Fruit fly (Drosophila melanogaster): ENCODE measurements around the gene CG9147.
A peak's percentile ranks its signal among the peaks of the same experiment; 100 is the strongest.

Gene CG9147

DNA sequence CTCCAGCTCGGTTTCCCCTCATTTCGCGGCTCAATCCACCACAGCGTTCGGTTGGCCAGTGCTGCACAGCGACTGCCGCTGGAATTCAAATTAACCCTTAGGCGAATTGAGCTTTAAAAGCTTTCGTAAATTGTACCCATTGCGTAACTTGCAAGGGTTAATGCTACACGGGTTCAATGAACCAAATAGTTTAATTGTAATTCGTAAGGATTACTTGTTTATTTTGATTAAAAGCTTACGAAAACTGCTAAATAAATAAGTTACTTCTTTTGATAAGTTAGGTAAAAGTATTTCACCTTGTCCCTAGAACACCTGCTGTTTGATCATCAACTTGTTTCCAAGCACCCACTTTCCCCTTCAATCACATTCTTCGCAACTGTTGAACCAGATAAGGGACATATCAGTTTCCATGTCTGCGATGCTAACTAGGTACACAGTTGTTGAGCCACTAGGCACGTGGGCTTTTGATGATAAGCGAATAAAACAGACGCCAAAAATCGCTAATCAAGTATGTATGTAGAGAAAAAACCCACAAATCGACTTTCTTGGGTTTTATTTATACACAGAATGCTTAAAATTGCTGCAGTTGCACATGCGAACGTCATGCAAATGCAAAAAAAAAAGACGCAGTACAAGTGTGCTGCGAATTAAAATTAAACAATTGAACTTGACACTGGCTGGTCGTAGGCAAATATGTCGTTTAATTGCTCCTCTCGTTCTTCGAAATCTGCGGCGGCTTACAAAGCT, 19.7 kb upstream of the CG9147 start, which contains the start of gene Pfas (continued):
- peak; percentile 96 for TF ChIP-seq Med (GFP tag)
- TF ChIP-seq CG9727 (GFP tag; optimal IDR thresholded peaks at IDR 0.05) = peak; percentile 62
- no peak for TF ChIP-seq dmrt11E (tag; optimal IDR thresholded peaks at IDR 0.05)
- TF ChIP-seq CG18619 (GFP tag; optimal IDR thresholded peaks at IDR 0.05) = peak; percentile 38
- TF ChIP-seq tgo (GFP tag; IDR thresholded peaks at IDR 0.05) = no peak; the same call in 2 of the 3 replicates
- TF ChIP-seq CG1647 (GFP tag; optimal IDR thresholded peaks at IDR 0.05) = peak; percentile 61
- TF ChIP-seq CoRest (tag; optimal IDR thresholded peaks at IDR 0.05) = peak; percentile 59
- no peak for TF ChIP-seq disco-r (GFP tag; optimal IDR thresholded peaks at IDR 0.05)
- no peak for TF ChIP-seq CG15696 (tag; optimal IDR thresholded peaks at IDR 0.05)
- TF ChIP-seq NFAT (GFP tag; IDR thresholded peaks at IDR 0.05) = peak; percentile 54; the same call in 1 of the 2 replicates
- TF ChIP-seq Doc3 (GFP tag; IDR thresholded peaks at IDR 0.05; ENCODE audit: partially characterized antibody) = no peak
- no peak for TF ChIP-seq trem (tag; optimal IDR thresholded peaks at IDR 0.05)
- TF ChIP-seq mam (GFP tag; optimal IDR thresholded peaks at IDR 0.05) = peak; percentile 67
- TF ChIP-seq tin (GFP tag; optimal IDR thresholded peaks at IDR 0.05) = peak; percentile 5
- peak; percentile 39 for TF ChIP-seq dm (GFP tag; optimal IDR thresholded peaks at IDR 0.05)
- peak; percentile 33; the same call in 1 of the 2 replicates for TF ChIP-seq Bgb (GFP tag; IDR thresholded peaks at IDR 0.05; ENCODE audit: partially characterized antibody)
- peak; percentile 62 for TF ChIP-seq Blimp-1 (GFP tag; optimal IDR thresholded peaks at IDR 0.05)
- peak; percentile 54 for TF ChIP-seq CG1233 (GFP tag; optimal IDR thresholded peaks at IDR 0.05)
- TF ChIP-seq klu (GFP tag; IDR thresholded peaks at IDR 0.05) = no peak
- TF ChIP-seq Bteb2 (GFP tag; optimal IDR thresholded peaks at IDR 0.05) = peak; percentile 28
- TF ChIP-seq CG9797 (GFP tag; optimal IDR thresholded peaks at IDR 0.05) = no peak
- peak; percentile 45 for TF ChIP-seq Hsf (GFP tag; optimal IDR thresholded peaks at IDR 0.05)
- peak; percentile 14 for TF ChIP-seq chn (GFP tag; optimal IDR thresholded peaks at IDR 0.05)
- no peak for TF ChIP-seq CG12236 (GFP tag; optimal IDR thresholded peaks at IDR 0.05)
- TF ChIP-seq CG15269 (tag; optimal IDR thresholded peaks at IDR 0.05) = peak; percentile 44
- peak; percentile 65 for TF ChIP-seq ftz-f1 (GFP tag; optimal IDR thresholded peaks at IDR 0.05)
- TF ChIP-seq Sin3A (optimal IDR thresholded peaks at IDR 0.05) = no peak
- no peak for TF ChIP-seq Bdp1 (GFP tag; optimal IDR thresholded peaks at IDR 0.05)
- no peak for TF ChIP-seq CG6254 (GFP tag; optimal IDR thresholded peaks at IDR 0.05)
- peak; percentile 30 for TF ChIP-seq Six4 (GFP tag; optimal IDR thresholded peaks at IDR 0.05)
- peak; percentile 22; the same call in 1 of the 2 replicates for TF ChIP-seq E2f1 (GFP tag; IDR thresholded peaks at IDR 0.05)
- no peak for TF ChIP-seq CG31441 (GFP tag; IDR thresholded peaks at IDR 0.05)
- peak; percentile 56 for TF ChIP-seq CG7786 (GFP tag; optimal IDR thresholded peaks at IDR 0.05)
- TF ChIP-seq knrl (GFP tag; IDR thresholded peaks at IDR 0.05; ENCODE audit: partially characterized antibody) = no peak
- no peak for TF ChIP-seq pros (GFP tag; optimal IDR thresholded peaks at IDR 0.05)
- TF ChIP-seq HmgZ (tag; optimal IDR thresholded peaks at IDR 0.05) = peak; percentile 87
- no peak for TF ChIP-seq Tbp (GFP tag; optimal IDR thresholded peaks at IDR 0.05)
- TF ChIP-seq maf-S (GFP tag; optimal IDR thresholded peaks at IDR 0.05) = peak; percentile 27
- TF ChIP-seq cad (GFP tag; optimal IDR thresholded peaks at IDR 0.05) = no peak
- TF ChIP-seq CG16863 (GFP tag; optimal IDR thresholded peaks at IDR 0.05) = no peak
- TF ChIP-seq CG9932 (GFP tag; IDR thresholded peaks at IDR 0.05) = peak; percentile 68
- peak; percentile 38; the same call in 1 of the 2 replicates for TF ChIP-seq chm (GFP tag; IDR thresholded peaks at IDR 0.05)
- no peak for TF ChIP-seq CG10565 (GFP tag; optimal IDR thresholded peaks at IDR 0.05)
- no peak for TF ChIP-seq CG6175 (GFP tag; IDR thresholded peaks at IDR 0.05)
- no peak for TF ChIP-seq CG30020 (tag; optimal IDR thresholded peaks at IDR 0.05)
- TF ChIP-seq CG11560 (tag; IDR thresholded peaks at IDR 0.05) = no peak
- no peak for TF ChIP-seq lov (optimal IDR thresholded peaks at IDR 0.05)
- no peak for TF ChIP-seq lov (GFP tag; IDR thresholded peaks at IDR 0.05)
- TF ChIP-seq ci (GFP tag; IDR thresholded peaks at IDR 0.05) = peak; percentile 78; the same call in 2 of the 3 replicates
- peak; percentile 23; the same call in 1 of the 2 replicates for TF ChIP-seq CG9215 (GFP tag; IDR thresholded peaks at IDR 0.05)
- TF ChIP-seq ems (GFP tag; optimal IDR thresholded peaks at IDR 0.05) = peak; percentile 41

Measured in whole organism, embryonic.